Worm (Caenorhabditis elegans) whole organism, midembryonic: ENCODE results near the gene cif-1.

Experiments used
- cog-1 ChIP-seq: sonication (generic microtip); optimal IDR thresholded peaks from 2 replicates; lab custom pipeline; 2016; ENCODE audit warnings: missing genetic modification characterization, missing compliant biosample characterization
- flt-1 ChIP-seq: fragments of 200-800 bp; sonication (Bioruptor generic); IDR thresholded peaks from 2 replicates; pipeline ENCODE4 v1.3.6; 2022; ENCODE audit warnings: missing genetic modification characterization, missing compliant biosample characterization
- ref-1 ChIP-seq: fragments of 200-800 bp; sonication (Bioruptor generic); conservative IDR thresholded peaks from 2 replicates; pipeline ENCODE4 v1.3.6; 2022; ENCODE audit warnings: missing genetic modification reagents, missing genetic modification characterization, missing compliant biosample characterization
- ztf-23 ChIP-seq: fragments of 200-800 bp; sonication (Bioruptor generic); IDR thresholded peaks from 2 replicates; pipeline ENCODE4 v1.3.6; 2022; ENCODE audit warnings: missing genetic modification reagents, missing genetic modification characterization, missing compliant biosample characterization

DNA sequence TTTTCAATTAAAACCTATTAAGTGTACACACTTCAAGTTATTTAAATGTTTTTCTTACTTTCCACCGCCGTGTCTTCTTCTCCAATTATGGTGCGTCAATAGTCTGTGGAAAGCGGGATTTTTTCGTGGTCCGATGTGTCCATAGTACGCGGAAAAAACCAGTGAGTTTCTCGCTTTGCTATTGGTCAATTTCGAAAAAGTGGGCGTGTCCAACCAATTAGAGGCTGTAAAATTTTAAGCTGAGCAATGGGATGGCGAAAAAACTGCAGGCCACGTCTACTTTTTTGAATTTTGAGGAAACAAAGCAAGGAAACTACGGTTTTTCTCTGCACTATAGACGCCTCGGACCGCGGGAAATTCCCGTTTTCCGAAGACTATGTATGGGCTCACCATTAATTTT is 13.1 kb upstream of the cif-1 start:
- no peak for TF ChIP-seq ztf-23 (GFP tag; lab: Robert Waterston, UW)
- no peak for TF ChIP-seq cog-1
- no peak for TF ChIP-seq ref-1
- no peak for TF ChIP-seq flt-1
